Worm (Caenorhabditis elegans) whole organism, L1 larva: ENCODE data around the gene C46F2.1.

ENCODE experiments used
- ceh-82 ChIP-seq, 3 experiments: fragments of 150-350 bp in 1 of 3; sonication (generic microtip) in 2 of 3; optimal IDR thresholded peaks; 2 replicates each; lab custom pipeline; 2014 to 2017; ENCODE audit warnings: missing biosample characterization in 3 of 3, missing genetic modification characterization in 3 of 3
- egl-27 ChIP-seq, 2 experiments: fragments of 150-350 bp in 1 of 2; sonication (generic microtip); optimal IDR thresholded peaks; 3 replicates each; lab custom pipeline; 2017 to 2018; ENCODE audit warnings: missing biosample characterization in 2 of 2, missing genetic modification characterization in 2 of 2, missing genetic modification reagents in 2 of 2
- jun-1 ChIP-seq: fragments of 150-350 bp; optimal IDR thresholded peaks from 2 replicates; lab custom pipeline; 2014; ENCODE audit warnings: missing biosample characterization, missing genetic modification reagents, missing genetic modification characterization
- lin-35 ChIP-seq, 2 experiments: fragments of 150-350 bp; optimal IDR thresholded peaks; 2 replicates each; lab custom pipeline; 2014; ENCODE audit warnings: missing biosample characterization in 2 of 2, missing genetic modification characterization in 2 of 2, missing genetic modification reagents in 2 of 2
- mdl-1 ChIP-seq, 2 experiments: fragments of 150-350 bp; optimal IDR thresholded peaks; 2 replicates each; lab custom pipeline; 2014 to 2017; ENCODE audit warnings: missing biosample characterization in 2 of 2, missing genetic modification characterization in 2 of 2, inconsistent platforms in 1 of 2
- nhr-19 ChIP-seq: fragments of 200-800 bp; sonication (Bioruptor generic); conservative IDR thresholded peaks from 2 replicates; pipeline ENCODE4 v1.3.6; 2022; ENCODE audit warnings: missing genetic modification characterization, missing compliant biosample characterization
- nhr-237 ChIP-seq: fragments of 150-350 bp; optimal IDR thresholded peaks from 2 replicates; lab custom pipeline; 2014; ENCODE audit warnings: missing biosample characterization, missing genetic modification characterization
- nhr-77 ChIP-seq: fragments of 150-350 bp; optimal IDR thresholded peaks from 2 replicates; lab custom pipeline; 2014; ENCODE audit warnings: missing biosample characterization, missing genetic modification characterization
- tbx-2 ChIP-seq: sonication (generic microtip); optimal IDR thresholded peaks from 2 replicates; lab custom pipeline; 2016; ENCODE audit warnings: missing genetic modification characterization, missing compliant biosample characterization
- unc-62 ChIP-seq: fragments of 150-350 bp; optimal IDR thresholded peaks from 2 replicates; lab custom pipeline; 2014; ENCODE audit warnings: missing biosample characterization, missing genetic modification reagents, missing genetic modification characterization
- ztf-11 ChIP-seq, 2 experiments: sonication (generic microtip); optimal IDR thresholded peaks; 2 replicates each; lab custom pipeline; 2016 to 2017; ENCODE audit warnings: missing genetic modification characterization in 2 of 2, missing biosample characterization in 1 of 2, missing compliant biosample characterization in 1 of 2

DNA sequence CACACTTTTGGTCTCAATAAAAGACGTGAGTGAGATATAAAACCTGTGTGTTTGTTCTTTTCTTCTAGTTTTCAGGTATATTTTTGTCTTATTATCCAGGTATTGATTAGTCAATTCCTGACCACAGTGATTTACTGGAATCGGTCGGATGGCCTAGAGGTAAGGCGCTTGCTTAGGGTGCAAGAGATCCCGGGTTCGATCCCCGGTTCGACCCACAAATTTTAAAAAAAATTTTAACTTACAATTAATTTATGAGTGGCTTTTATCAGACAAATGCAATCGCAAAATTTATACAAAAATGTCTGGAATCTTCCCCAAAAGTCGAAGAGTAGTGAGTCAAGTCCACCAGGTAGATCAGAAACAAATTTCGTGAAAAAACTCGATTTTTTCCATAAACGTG lies 40.5 kb upstream of the C46F2.1 start:
- TF ChIP-seq egl-27 (tag; optimal IDR thresholded peaks at IDR 0.05; lab: Kevin White, UChicago), result no peak
- no peak for TF ChIP-seq nhr-237 (tag; lab: Kevin White, UChicago)
- TF ChIP-seq nhr-77 (tag; lab: Kevin White, UChicago), result no peak
- TF ChIP-seq nhr-19 (GFP tag; lab: Robert Waterston, UW), result no peak
- TF ChIP-seq lin-35 (GFP tag; optimal IDR thresholded peaks at IDR 0.05; lab: Kevin White, UChicago), result no peak
- TF ChIP-seq unc-62 (GFP tag; lab: Kevin White, UChicago), result no peak
- TF ChIP-seq tbx-2 (tag; lab: Kevin White, UChicago), result no peak
- no peak for TF ChIP-seq ceh-82 (tag; optimal IDR thresholded peaks at IDR 0.05; lab: Kevin White, UChicago)
- TF ChIP-seq jun-1 (tag; lab: Kevin White, UChicago), result no peak
- TF ChIP-seq ztf-11 (tag; optimal IDR thresholded peaks at IDR 0.05; lab: Kevin White, UChicago), result no peak
- no peak for TF ChIP-seq mdl-1 (tag; optimal IDR thresholded peaks at IDR 0.05; lab: Kevin White, UChicago)
